Fruit fly (Drosophila melanogaster) whole organism, embryonic: Measurements from ENCODE around the gene CG31821.
A peak's percentile ranks its signal among the peaks of the same experiment; 100 is the strongest.

Source experiments
- Abd-B ChIP-seq: fragments of 200-800 bp; sonication (Bioruptor generic); optimal IDR thresholded peaks from 2 replicates; lab custom pipeline; 2018; ENCODE audit warnings: missing biosample characterization, mild to moderate bottlenecking, missing genetic modification characterization, moderate library complexity
- Asciz ChIP-seq: fragments of 200-800 bp; sonication (Bioruptor generic); optimal IDR thresholded peaks from 2 replicates; lab custom pipeline; 2017; ENCODE audit warnings: missing biosample characterization, mild to moderate bottlenecking, missing genetic modification characterization, missing genetic modification reagents
- Blimp-1 ChIP-seq: fragments of 200-800 bp; sonication (Bioruptor generic); optimal IDR thresholded peaks from 3 replicates; lab custom pipeline; 2018; ENCODE audit warnings: missing biosample characterization, missing genetic modification characterization, mild to moderate bottlenecking, moderate library complexity, missing genetic modification reagents
- CG10959 ChIP-seq: fragments of 200-800 bp; sonication (Bioruptor generic); IDR thresholded peaks from 2 replicates; pipeline ENCODE4 v1.3.6; 2022; ENCODE audit warnings: missing biosample characterization, missing genetic modification characterization
- CG11695 ChIP-seq: fragments of 200-800 bp; sonication (Bioruptor generic); IDR thresholded peaks from 3 replicates; pipeline ENCODE4 v1.3.6; 2022; ENCODE audit warnings: missing biosample characterization, missing genetic modification characterization
- CG12769 ChIP-seq: fragments of 200-800 bp; sonication (Bioruptor generic); optimal IDR thresholded peaks from 2 replicates; lab custom pipeline; 2019; ENCODE audit warnings: missing biosample characterization, mild to moderate bottlenecking, missing genetic modification characterization, moderate library complexity
- CG13424 ChIP-seq: fragments of 200-800 bp; sonication (Bioruptor generic); optimal IDR thresholded peaks from 2 replicates; lab custom pipeline; 2019; ENCODE audit warnings: missing biosample characterization, mild to moderate bottlenecking, missing genetic modification characterization, moderate library complexity
- CG13624 ChIP-seq: fragments of 200-800 bp; sonication (Bioruptor generic); optimal IDR thresholded peaks from 2 replicates; lab custom pipeline; 2016; ENCODE audit warnings: missing biosample characterization, missing genetic modification characterization
- CG14710 ChIP-seq: fragments of 200-800 bp; sonication (Bioruptor generic); optimal IDR thresholded peaks from 3 replicates; lab custom pipeline; 2019; ENCODE audit warnings: missing biosample characterization, mild to moderate bottlenecking, missing genetic modification characterization, moderate library complexity
- CG17912 ChIP-seq: fragments of 200-800 bp; sonication (Bioruptor generic); optimal IDR thresholded peaks from 2 replicates; lab custom pipeline; 2018; ENCODE audit warnings: missing biosample characterization, mild to moderate bottlenecking, missing genetic modification characterization
- CG2120 ChIP-seq: fragments of 200-800 bp; sonication (Bioruptor generic); optimal IDR thresholded peaks from 3 replicates; lab custom pipeline; 2016; ENCODE audit warnings: missing biosample characterization, missing genetic modification characterization
- CG2202 ChIP-seq: fragments of 200-800 bp; sonication (Bioruptor generic); optimal IDR thresholded peaks from 2 replicates; lab custom pipeline; 2018; ENCODE audit warnings: missing biosample characterization, mild to moderate bottlenecking, missing genetic modification characterization
- CG31441 ChIP-seq: fragments of 200-800 bp; sonication (Bioruptor generic); IDR thresholded peaks from 2 replicates; pipeline ENCODE4 v1.3.6; 2022; ENCODE audit warnings: missing biosample characterization, missing genetic modification characterization
- CG32532 ChIP-seq: fragments of 200-800 bp; sonication (Bioruptor generic); IDR thresholded peaks from 2 replicates; pipeline ENCODE4 v1.3.6; 2022; ENCODE audit warnings: missing biosample characterization, missing genetic modification characterization
- CG32772 ChIP-seq: fragments of 200-800 bp; sonication (Bioruptor generic); IDR thresholded peaks from 2 replicates; pipeline ENCODE4 v1.3.6; 2022; ENCODE audit warnings: missing biosample characterization, missing genetic modification characterization
- CG4360 ChIP-seq: fragments of 200-800 bp; sonication (Bioruptor generic); IDR thresholded peaks from 2 replicates; pipeline ENCODE4 v1.3.6; 2022; ENCODE audit warnings: missing biosample characterization, missing genetic modification characterization
- CG6175 ChIP-seq: fragments of 200-800 bp; sonication (Bioruptor generic); IDR thresholded peaks from 3 replicates; pipeline ENCODE4 v1.3.6; 2022; ENCODE audit warnings: missing biosample characterization, missing genetic modification characterization
- CG6854 ChIP-seq: fragments of 200-800 bp; sonication (Bioruptor generic); optimal IDR thresholded peaks from 3 replicates; lab custom pipeline; 2017; ENCODE audit warnings: missing biosample characterization, mild to moderate bottlenecking, missing genetic modification characterization
- CG9215 ChIP-seq: fragments of 200-800 bp; sonication (Bioruptor generic); IDR thresholded peaks from 2 replicates; pipeline ENCODE4 v1.3.6; 2022; ENCODE audit warnings: missing biosample characterization, missing genetic modification characterization
- CG9609 ChIP-seq: fragments of 200-800 bp; sonication (Bioruptor generic); optimal IDR thresholded peaks from 3 replicates; lab custom pipeline; 2016; ENCODE audit warnings: missing biosample characterization, missing genetic modification characterization
- CHES-1-like ChIP-seq: fragments of 200-800 bp; sonication (Bioruptor generic); optimal IDR thresholded peaks from 2 replicates; lab custom pipeline; 2016; ENCODE audit warnings: missing biosample characterization, missing genetic modification characterization
- Camta ChIP-seq: fragments of 200-800 bp; sonication (Bioruptor generic); optimal IDR thresholded peaks from 2 replicates; lab custom pipeline; 2016; ENCODE audit warnings: missing biosample characterization, missing genetic modification characterization
- Chrac-16 ChIP-seq: fragments of 200-800 bp; sonication (Bioruptor generic); optimal IDR thresholded peaks from 3 replicates; lab custom pipeline; 2016; ENCODE audit warnings: missing biosample characterization, missing genetic modification characterization
- Dad ChIP-seq: fragments of 200-800 bp; sonication (Bioruptor generic); optimal IDR thresholded peaks from 3 replicates; lab custom pipeline; 2016; ENCODE audit warnings: missing biosample characterization, missing genetic modification characterization
- Dfd ChIP-seq, 2 experiments: fragments of >200 bp; optimal IDR thresholded peaks; 2 replicates each; lab custom pipeline; 2017; ENCODE audit warnings: missing biosample characterization in 2 of 2, missing genetic modification characterization in 2 of 2
- Dip2 ChIP-seq: fragments of 200-800 bp; sonication (Bioruptor generic); IDR thresholded peaks from 2 replicates; pipeline ENCODE4 v1.3.6; 2022; ENCODE audit warnings: missing biosample characterization, missing genetic modification characterization
- E2f1 ChIP-seq: fragments of 200-800 bp; sonication (Bioruptor generic); IDR thresholded peaks from 2 replicates; pipeline ENCODE4 v1.3.6; 2022; ENCODE audit warnings: missing biosample characterization, missing genetic modification characterization
- Ets65A ChIP-seq: fragments of 200-800 bp; sonication (Bioruptor generic); peaks from one replicate; lab custom pipeline; 2016; ENCODE audit warnings: missing biosample characterization, missing genetic modification characterization
- Fer1 ChIP-seq: fragments of 200-800 bp; sonication (Bioruptor generic); optimal IDR thresholded peaks from 2 replicates; lab custom pipeline; 2017; ENCODE audit warnings: missing biosample characterization, mild to moderate bottlenecking, missing genetic modification characterization
- Gug ChIP-seq: fragments of 200-800 bp; sonication (Bioruptor generic); IDR thresholded peaks from 4 replicates; pipeline ENCODE4 v1.3.6; 2022; ENCODE audit warnings: missing biosample characterization, missing genetic modification characterization
- HLHmδ ChIP-seq: fragments of 200-800 bp; sonication (Bioruptor generic); optimal IDR thresholded peaks from 2 replicates; lab custom pipeline; 2018; ENCODE audit warnings: missing biosample characterization, mild to moderate bottlenecking, missing genetic modification characterization, moderate library complexity
- Mrtf ChIP-seq: fragments of 200-800 bp; sonication (Bioruptor generic); IDR thresholded peaks from 3 replicates; pipeline ENCODE4 v1.3.6; 2022; ENCODE audit warnings: missing biosample characterization, missing genetic modification characterization
- NFAT ChIP-seq: fragments of 200-800 bp; sonication (Bioruptor generic); IDR thresholded peaks from 2 replicates; pipeline ENCODE4 v1.3.6; 2022; ENCODE audit warnings: missing biosample characterization, missing genetic modification characterization
- Oaz ChIP-seq: fragments of 200-800 bp; sonication (Bioruptor generic); IDR thresholded peaks from 2 replicates; pipeline ENCODE4 v1.3.6; 2022; ENCODE audit warnings: missing biosample characterization, missing genetic modification characterization
- Ptx1 ChIP-seq: fragments of 200-800 bp; sonication (Bioruptor generic); IDR thresholded peaks from 2 replicates; pipeline ENCODE4 v1.3.6; 2022; ENCODE audit warnings: missing biosample characterization, missing genetic modification characterization
- Side ChIP-seq: fragments of 200-800 bp; sonication (Bioruptor generic); optimal IDR thresholded peaks from 2 replicates; lab custom pipeline; 2016; ENCODE audit warnings: missing biosample characterization, missing genetic modification characterization
- Sox102F ChIP-seq: fragments of 200-800 bp; sonication (Bioruptor generic); optimal IDR thresholded peaks from 2 replicates; lab custom pipeline; 2018; ENCODE audit warnings: missing biosample characterization, mild to moderate bottlenecking, missing genetic modification characterization, moderate library complexity
- Sry-β ChIP-seq: fragments of 200-800 bp; sonication (Bioruptor generic); optimal IDR thresholded peaks from 2 replicates; lab custom pipeline; 2018; ENCODE audit warnings: missing biosample characterization, mild to moderate bottlenecking, missing genetic modification characterization, moderate library complexity
- Sry-δ ChIP-seq: fragments of 200-800 bp; sonication (Bioruptor generic); optimal IDR thresholded peaks from 2 replicates; lab custom pipeline; 2016; ENCODE audit warnings: missing biosample characterization, missing genetic modification characterization
- YL-1 ChIP-seq: fragments of 200-800 bp; sonication (Bioruptor generic); optimal IDR thresholded peaks from 3 replicates; lab custom pipeline; 2017; ENCODE audit warnings: missing biosample characterization, mild to moderate bottlenecking, missing genetic modification characterization
- aop ChIP-seq: fragments of 200-800 bp; sonication (Bioruptor generic); IDR thresholded peaks from 2 replicates; pipeline ENCODE4 v1.3.6; 2022; ENCODE audit warnings: missing biosample characterization, missing genetic modification characterization
- cas ChIP-seq: fragments of 200-800 bp; sonication (Bioruptor generic); IDR thresholded peaks from 2 replicates; pipeline ENCODE4 v1.3.6; 2022; ENCODE audit warnings: missing biosample characterization, missing genetic modification characterization
- dmrt99B ChIP-seq: fragments of 200-800 bp; sonication (Bioruptor generic); optimal IDR thresholded peaks from 2 replicates; lab custom pipeline; 2018; ENCODE audit warnings: missing biosample characterization, mild to moderate bottlenecking, missing genetic modification characterization, moderate library complexity
- emc ChIP-seq: fragments of 200-800 bp; sonication (Bioruptor generic); optimal IDR thresholded peaks from 2 replicates; lab custom pipeline; 2016; ENCODE audit warnings: missing biosample characterization, missing genetic modification characterization
- eyg ChIP-seq: fragments of 200-800 bp; sonication (Bioruptor generic); optimal IDR thresholded peaks from 3 replicates; lab custom pipeline; 2016; ENCODE audit warnings: missing biosample characterization, missing genetic modification characterization
- gcm2 ChIP-seq: fragments of 200-800 bp; sonication (Bioruptor generic); optimal IDR thresholded peaks from 2 replicates; lab custom pipeline; 2016; ENCODE audit warnings: missing biosample characterization, missing genetic modification characterization
- hth ChIP-seq: fragments of >200 bp; optimal IDR thresholded peaks from 2 replicates; lab custom pipeline; 2017; ENCODE audit warnings: inconsistent platforms
- luna ChIP-seq: fragments of 200-800 bp; sonication (Bioruptor generic); optimal IDR thresholded peaks from 2 replicates; lab custom pipeline; 2016; ENCODE audit warnings: missing biosample characterization, missing genetic modification characterization
- odd ChIP-seq: fragments of 200-800 bp; sonication (Bioruptor generic); optimal IDR thresholded peaks from 2 replicates; lab custom pipeline; 2017; ENCODE audit warnings: missing biosample characterization, mild to moderate bottlenecking, missing genetic modification characterization
- peb ChIP-seq: fragments of 200-800 bp; sonication (Bioruptor generic); IDR thresholded peaks from 2 replicates; pipeline ENCODE4 v1.3.6; 2022; ENCODE audit warnings: missing biosample characterization, missing genetic modification characterization
- ranshi ChIP-seq: fragments of 200-800 bp; sonication (Bioruptor generic); IDR thresholded peaks from 2 replicates; pipeline ENCODE4 v1.3.6; 2022; ENCODE audit warnings: missing biosample characterization, missing genetic modification characterization
- yki ChIP-seq: fragments of >200 bp; optimal IDR thresholded peaks from 3 replicates; lab custom pipeline; 2018

The CG31821 gene

DNA sequence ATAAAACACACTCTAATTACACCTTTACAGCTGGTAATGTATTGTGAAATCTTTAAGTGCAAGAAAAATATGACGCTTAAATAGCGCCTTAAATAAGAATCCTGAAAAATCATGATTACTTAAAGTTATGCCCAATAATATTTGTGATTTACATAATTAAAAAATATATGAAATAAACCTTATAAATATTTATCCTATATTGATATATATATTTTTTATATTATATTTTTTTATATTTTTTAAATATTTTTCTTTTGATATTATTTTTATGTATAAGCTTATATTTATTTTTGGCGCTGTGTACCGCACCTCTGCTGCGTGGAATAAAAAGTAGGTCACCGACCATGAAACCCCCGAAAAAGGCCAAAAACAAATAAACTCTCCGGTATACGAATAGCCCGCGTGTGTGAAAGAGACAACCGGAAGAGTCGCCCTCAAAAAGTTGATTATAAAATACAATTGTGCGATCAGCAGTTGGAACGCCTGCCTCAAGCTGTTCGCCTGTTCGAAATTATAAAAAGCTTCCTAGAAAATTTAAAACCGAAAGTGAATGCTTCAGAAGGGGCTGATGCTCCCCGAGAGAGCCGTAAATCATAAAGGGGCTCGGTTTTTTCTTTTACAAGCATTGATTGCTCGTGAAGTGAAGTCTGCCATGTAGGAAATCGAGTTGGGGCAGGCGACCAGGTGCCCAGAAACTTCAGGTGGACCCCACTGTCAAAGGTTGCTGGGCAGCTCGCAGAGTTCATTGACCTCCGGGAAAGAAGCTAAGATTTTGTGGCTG is 6.5 kb upstream of the CG31821 start (continued):
- TF ChIP-seq Dfd (GFP tag; optimal IDR thresholded peaks at IDR 0.05; lab: Kevin White, UChicago) (no peak), NFAT (no peak), hth (no peak), CG9609 (GFP tag; lab: Kevin White, UChicago) (no peak), CG32532 (peak; percentile 25; the same call in 1 of the 2 replicates), Asciz (peak; percentile 65), Abd-B (GFP tag; lab: Kevin White, UChicago) (peak; percentile 12), YL-1 (GFP tag; lab: Kevin White, UChicago) (no peak), ranshi (GFP tag; lab: Robert Waterston, UW) (no peak), Ets65A (GFP tag; lab: Kevin White, UChicago) (peak; percentile 79), peb (GFP tag; lab: Robert Waterston, UW) (no peak), CG11695 (GFP tag; lab: Robert Waterston, UW) (0 out of 3 replicates have a peak, but pooled peaks have one; percentile 26), emc (GFP tag; lab: Kevin White, UChicago) (no peak), CG13424 (tag; lab: Kevin White, UChicago) (peak; percentile 77), CG14710 (tag; lab: Kevin White, UChicago) (peak; percentile 54), CG6175 (GFP tag; lab: Robert Waterston, UW) (peak; percentile 70; the same call in 2 of the 3 replicates), Sox102F (GFP tag; lab: Kevin White, UChicago) (peak; percentile 83), CG6854 (GFP tag; lab: Kevin White, UChicago) (peak; percentile 52), Sry-δ (GFP tag; lab: Kevin White, UChicago) (no peak), CG17912 (GFP tag; lab: Kevin White, UChicago) (peak; percentile 19), HLHmδ (no peak), Dad (GFP tag; lab: Kevin White, UChicago) (no peak), CG13624 (GFP tag; lab: Kevin White, UChicago) (no peak), CG2202 (tag; lab: Kevin White, UChicago) (no peak), CG9215 (GFP tag; lab: Robert Waterston, UW) (no peak), CG10959 (GFP tag; lab: Robert Waterston, UW) (no peak), CG12769 (tag; lab: Kevin White, UChicago) (peak; percentile 96), aop (peak; percentile 86), Mrtf (no peak), luna (GFP tag; lab: Kevin White, UChicago) (no peak), CHES-1-like (GFP tag; lab: Kevin White, UChicago) (no peak), Ptx1 (peak; percentile 50; the same call in 1 of the 2 replicates), CG31441 (GFP tag; lab: Robert Waterston, UW) (peak; percentile 85), dmrt99B (tag; lab: Kevin White, UChicago) (peak; percentile 70), Blimp-1 (peak; percentile 100), CG32772 (no peak), Sry-β (GFP tag; lab: Kevin White, UChicago) (peak; percentile 35), Oaz (no peak), odd (GFP tag; lab: Kevin White, UChicago) (peak; percentile 20), gcm2 (GFP tag; lab: Kevin White, UChicago) (no peak), Camta (GFP tag; lab: Kevin White, UChicago) (no peak), Side (GFP tag; lab: Kevin White, UChicago) (no peak), cas (GFP tag; lab: Robert Waterston, UW) (no peak), CG4360 (GFP tag; lab: Robert Waterston, UW) (no peak), yki (lab: Kevin White, UChicago) (no peak), Chrac-16 (GFP tag; lab: Kevin White, UChicago) (no peak), CG2120 (no peak), eyg (no peak), Gug (no peak), Fer1 (peak; percentile 54), E2f1 (GFP tag; lab: Robert Waterston, UW) (peak; percentile 24; the same call in 1 of the 2 replicates), Dip2 (GFP tag; lab: Robert Waterston, UW) (no peak)
